Worm (Caenorhabditis elegans) whole organism, young adult: Measurements from ENCODE around the gene trx-3.

Experiments
- B0019.2 ChIP-seq: fragments of 200-800 bp; sonication (Bioruptor generic); conservative IDR thresholded peaks from 2 replicates; pipeline ENCODE4 v1.3.6; 2022; ENCODE audit warnings: missing genetic modification reagents, missing genetic modification characterization, missing compliant biosample characterization
- B0261.1 ChIP-seq: sonication (generic microtip); optimal IDR thresholded peaks from 2 replicates; lab custom pipeline; 2016; ENCODE audit warnings: mild to moderate bottlenecking, missing genetic modification characterization, moderate library complexity, missing compliant biosample characterization
- C06A6.2 ChIP-seq: fragments of 200-800 bp; sonication (Bioruptor generic); conservative IDR thresholded peaks from 2 replicates; pipeline ENCODE4 v1.3.6; 2022; ENCODE audit warnings: missing genetic modification characterization, missing compliant biosample characterization
- C17E4.6 ChIP-seq: fragments of 200-800 bp; sonication (Bioruptor generic); IDR thresholded peaks from 2 replicates; pipeline ENCODE4 v1.3.6; 2022; ENCODE audit warnings: missing genetic modification reagents, missing genetic modification characterization, missing compliant biosample characterization
- F10E7.11 ChIP-seq: sonication (generic microtip); optimal IDR thresholded peaks from 2 replicates; lab custom pipeline; 2017; ENCODE audit warnings: mild to moderate bottlenecking, missing genetic modification characterization, moderate library complexity, missing compliant biosample characterization
- F23B12.7 ChIP-seq: sonication (generic microtip); optimal IDR thresholded peaks from 2 replicates; lab custom pipeline; 2017; ENCODE audit warnings: missing genetic modification characterization, mild to moderate bottlenecking, missing compliant biosample characterization, antibody characterized with exemption, moderate library complexity; ENCODE audit not compliant: insufficient read depth
- F33H1.4 ChIP-seq: fragments of 200-800 bp; sonication (Bioruptor generic); IDR thresholded peaks from 2 replicates; pipeline ENCODE4 v1.3.6; 2022; ENCODE audit warnings: missing genetic modification reagents, missing genetic modification characterization, missing compliant biosample characterization
- F37B4.10 ChIP-seq: fragments of 200-800 bp; sonication (Bioruptor generic); IDR thresholded peaks from 2 replicates; pipeline ENCODE4 v1.3.6; 2022; ENCODE audit warnings: missing genetic modification characterization, missing compliant biosample characterization
- F39B2.1 ChIP-seq: fragments of 200-800 bp; sonication (Bioruptor generic); IDR thresholded peaks from 2 replicates; pipeline ENCODE4 v1.3.6; 2022; ENCODE audit warnings: missing genetic modification reagents, missing genetic modification characterization, missing compliant biosample characterization
- F52B5.7 ChIP-seq: sonication (generic microtip); optimal IDR thresholded peaks from 2 replicates; lab custom pipeline; 2016; ENCODE audit warnings: mild to moderate bottlenecking, missing genetic modification characterization, missing compliant biosample characterization
- K12H6.12 ChIP-seq: fragments of 200-800 bp; sonication (Bioruptor generic); optimal IDR thresholded peaks from 2 replicates; lab custom pipeline; 2018; ENCODE audit warnings: mild to moderate bottlenecking, missing genetic modification characterization, missing compliant biosample characterization
- T26A5.8 ChIP-seq: sonication (generic microtip); optimal IDR thresholded peaks from 2 replicates; lab custom pipeline; 2016; ENCODE audit warnings: missing genetic modification characterization, missing compliant biosample characterization
- Y53F4B.3 ChIP-seq: fragments of 200-800 bp; sonication (Bioruptor generic); IDR thresholded peaks from 2 replicates; pipeline ENCODE4 v1.3.6; 2022; ENCODE audit warnings: missing genetic modification reagents, missing genetic modification characterization, missing compliant biosample characterization
- Y95B8A.8 ChIP-seq: fragments of 200-800 bp; sonication (Bioruptor generic); IDR thresholded peaks from 2 replicates; pipeline ENCODE4 v1.3.6; 2022; ENCODE audit warnings: missing genetic modification reagents, missing genetic modification characterization, missing compliant biosample characterization
- ZK185.1 ChIP-seq: sonication (generic microtip); optimal IDR thresholded peaks from 2 replicates; lab custom pipeline; 2016; ENCODE audit warnings: mild to moderate bottlenecking, missing genetic modification characterization, missing compliant biosample characterization; ENCODE audit not compliant: poor library complexity, severe bottlenecking
- ama-1 ChIP-seq, 3 experiments: fragments of 150-350 bp in 1 of 3; sonication (generic microtip) in 2 of 3; optimal IDR thresholded peaks; 2 replicates each; lab custom pipeline; 2014 to 2018; ENCODE audit warnings: missing biosample characterization in 2 of 3, missing genetic modification characterization in 2 of 3, missing genetic modification reagents in 2 of 3
- atf-7 ChIP-seq: sonication (generic microtip); optimal IDR thresholded peaks from 2 replicates; lab custom pipeline; 2017; ENCODE audit warnings: mild to moderate bottlenecking, missing genetic modification characterization, missing compliant biosample characterization
- attf-3 ChIP-seq: fragments of 200-800 bp; sonication (Bioruptor generic); conservative IDR thresholded peaks from 2 replicates; pipeline ENCODE4 v1.3.6; 2022; ENCODE audit warnings: missing genetic modification reagents, missing genetic modification characterization, missing compliant biosample characterization
- ceh-100 ChIP-seq: fragments of 200-800 bp; sonication (Bioruptor generic); IDR thresholded peaks from 2 replicates; pipeline ENCODE4 v1.3.6; 2022; ENCODE audit warnings: missing genetic modification reagents, missing genetic modification characterization, missing compliant biosample characterization
- ceh-79 ChIP-seq: sonication (generic microtip); optimal IDR thresholded peaks from 2 replicates; lab custom pipeline; 2017; ENCODE audit warnings: mild to moderate bottlenecking, missing genetic modification characterization, missing compliant biosample characterization
- dpff-1 ChIP-seq: sonication (generic microtip); optimal IDR thresholded peaks from 2 replicates; lab custom pipeline; 2017; ENCODE audit warnings: mild to moderate bottlenecking, missing genetic modification characterization, missing compliant biosample characterization
- egrh-3 ChIP-seq: fragments of 200-800 bp; sonication (Bioruptor generic); IDR thresholded peaks from 2 replicates; pipeline ENCODE4 v1.3.6; 2022; ENCODE audit warnings: missing genetic modification reagents, missing genetic modification characterization, missing compliant biosample characterization
- ets-4 ChIP-seq: fragments of 200-800 bp; sonication (Bioruptor generic); optimal IDR thresholded peaks from 2 replicates; lab custom pipeline; 2018; ENCODE audit warnings: mild to moderate bottlenecking, missing genetic modification characterization, missing compliant biosample characterization
- him-1 ChIP-seq: sonication (generic microtip); optimal IDR thresholded peaks from 2 replicates; lab custom pipeline; 2016; ENCODE audit warnings: missing genotype, missing genetic modification reagents, missing genetic modification characterization, missing compliant biosample characterization
- hlh-26 ChIP-seq: fragments of 200-800 bp; sonication (Bioruptor generic); conservative IDR thresholded peaks from 2 replicates; pipeline ENCODE4 v1.3.6; 2022; ENCODE audit warnings: missing genetic modification reagents, missing genetic modification characterization, missing compliant biosample characterization
- hmg-20 ChIP-seq: fragments of 200-800 bp; sonication (Bioruptor generic); IDR thresholded peaks from 2 replicates; pipeline ENCODE4 v1.3.6; 2022; ENCODE audit warnings: missing genetic modification reagents, missing genetic modification characterization, missing compliant biosample characterization
- lin-35 ChIP-seq, 3 experiments: fragments of 150-350 bp in 2 of 3; sonication (generic microtip) in 1 of 3; optimal IDR thresholded peaks; 2 replicates each; lab custom pipeline; 2014 to 2018; ENCODE audit warnings: missing biosample characterization in 3 of 3, missing genetic modification characterization in 3 of 3, missing genetic modification reagents in 3 of 3
- lsl-1 ChIP-seq: fragments of 200-800 bp; sonication (Bioruptor generic); optimal IDR thresholded peaks from 2 replicates; lab custom pipeline; 2018; ENCODE audit warnings: mild to moderate bottlenecking, missing genetic modification characterization, moderate library complexity, missing compliant biosample characterization
- mxl-1 ChIP-seq: sonication (generic microtip); optimal IDR thresholded peaks from 2 replicates; lab custom pipeline; 2016; ENCODE audit warnings: missing genetic modification characterization, missing compliant biosample characterization
- nhr-120 ChIP-seq: fragments of 200-800 bp; sonication (Bioruptor generic); IDR thresholded peaks from 2 replicates; pipeline ENCODE4 v1.3.6; 2022; ENCODE audit warnings: missing genetic modification characterization, missing compliant biosample characterization
- nhr-179 ChIP-seq: sonication (generic microtip); optimal IDR thresholded peaks from 2 replicates; lab custom pipeline; 2016; ENCODE audit warnings: mild to moderate bottlenecking, missing genetic modification characterization, missing compliant biosample characterization
- nhr-80 ChIP-seq: sonication (generic microtip); optimal IDR thresholded peaks from 2 replicates; lab custom pipeline; 2016; ENCODE audit warnings: missing genetic modification characterization, missing compliant biosample characterization
- nhr-90 ChIP-seq: sonication (generic microtip); optimal IDR thresholded peaks from 2 replicates; lab custom pipeline; 2016; ENCODE audit warnings: missing genotype, mild to moderate bottlenecking, missing genetic modification characterization, missing compliant biosample characterization
- pbrm-1 ChIP-seq: fragments of 200-800 bp; sonication (Bioruptor generic); IDR thresholded peaks from 2 replicates; pipeline ENCODE4 v1.3.6; 2022; ENCODE audit warnings: missing genetic modification reagents, missing genetic modification characterization, missing compliant biosample characterization
- rec-8 ChIP-seq, 2 experiments: sonication (generic microtip); optimal IDR thresholded peaks; 2 replicates each; lab custom pipeline; 2016; ENCODE audit warnings: mild to moderate bottlenecking in 2 of 2, missing genetic modification characterization in 2 of 2, missing genetic modification reagents in 2 of 2, missing genotype in 2 of 2, missing biosample characterization in 1 of 2, missing compliant biosample characterization in 1 of 2, moderate library complexity in 1 of 2
- rpc-1 ChIP-seq, 2 experiments: fragments of 150-350 bp in 1 of 2; sonication (generic microtip) in 1 of 2; optimal IDR thresholded peaks; 2 replicates each; lab custom pipeline; 2014 to 2018; ENCODE audit warnings: missing biosample characterization in 1 of 2, missing genetic modification characterization in 1 of 2, missing genetic modification reagents in 1 of 2, missing genotype in 1 of 2
- sea-2 ChIP-seq: fragments of 200-800 bp; sonication (Bioruptor generic); IDR thresholded peaks from 2 replicates; pipeline ENCODE4 v1.3.6; 2022; ENCODE audit warnings: missing genetic modification characterization, missing compliant biosample characterization
- snpc-3.4 ChIP-seq: sonication (generic microtip); optimal IDR thresholded peaks from 2 replicates; lab custom pipeline; 2017; ENCODE audit warnings: missing genetic modification characterization, mild to moderate bottlenecking, missing compliant biosample characterization, antibody characterized with exemption, moderate library complexity, missing genotype, missing genetic modification reagents
- somi-1 ChIP-seq: fragments of 200-800 bp; sonication (Bioruptor generic); optimal IDR thresholded peaks from 2 replicates; lab custom pipeline; 2018; ENCODE audit warnings: mild to moderate bottlenecking, missing genetic modification characterization, missing compliant biosample characterization
- tbx-9 ChIP-seq: sonication (generic microtip); optimal IDR thresholded peaks from 2 replicates; lab custom pipeline; 2016; ENCODE audit warnings: borderline replicate concordance, missing genetic modification characterization, inconsistent platforms, missing compliant biosample characterization
- tlf-1 ChIP-seq: fragments of 200-800 bp; sonication (Bioruptor generic); optimal IDR thresholded peaks from 2 replicates; lab custom pipeline; 2018; ENCODE audit warnings: mild to moderate bottlenecking, missing genetic modification characterization, missing compliant biosample characterization
- unc-62 ChIP-seq: fragments of 150-350 bp; optimal IDR thresholded peaks from 2 replicates; lab custom pipeline; 2014; ENCODE audit warnings: missing biosample characterization, missing genetic modification reagents, missing genetic modification characterization
- ztf-18 ChIP-seq: sonication (generic microtip); optimal IDR thresholded peaks from 2 replicates; lab custom pipeline; 2016; ENCODE audit warnings: missing genotype, mild to moderate bottlenecking, missing genetic modification characterization, missing compliant biosample characterization
- ztf-25 ChIP-seq: fragments of 200-800 bp; sonication (Bioruptor generic); IDR thresholded peaks from 2 replicates; pipeline ENCODE4 v1.3.6; 2022; ENCODE audit warnings: missing genetic modification reagents, missing genetic modification characterization, missing compliant biosample characterization
- ztf-3 ChIP-seq: fragments of 200-800 bp; sonication (Bioruptor generic); optimal IDR thresholded peaks from 2 replicates; lab custom pipeline; 2018; ENCODE audit warnings: mild to moderate bottlenecking, missing genetic modification characterization, missing compliant biosample characterization

trx-3 gene

DNA sequence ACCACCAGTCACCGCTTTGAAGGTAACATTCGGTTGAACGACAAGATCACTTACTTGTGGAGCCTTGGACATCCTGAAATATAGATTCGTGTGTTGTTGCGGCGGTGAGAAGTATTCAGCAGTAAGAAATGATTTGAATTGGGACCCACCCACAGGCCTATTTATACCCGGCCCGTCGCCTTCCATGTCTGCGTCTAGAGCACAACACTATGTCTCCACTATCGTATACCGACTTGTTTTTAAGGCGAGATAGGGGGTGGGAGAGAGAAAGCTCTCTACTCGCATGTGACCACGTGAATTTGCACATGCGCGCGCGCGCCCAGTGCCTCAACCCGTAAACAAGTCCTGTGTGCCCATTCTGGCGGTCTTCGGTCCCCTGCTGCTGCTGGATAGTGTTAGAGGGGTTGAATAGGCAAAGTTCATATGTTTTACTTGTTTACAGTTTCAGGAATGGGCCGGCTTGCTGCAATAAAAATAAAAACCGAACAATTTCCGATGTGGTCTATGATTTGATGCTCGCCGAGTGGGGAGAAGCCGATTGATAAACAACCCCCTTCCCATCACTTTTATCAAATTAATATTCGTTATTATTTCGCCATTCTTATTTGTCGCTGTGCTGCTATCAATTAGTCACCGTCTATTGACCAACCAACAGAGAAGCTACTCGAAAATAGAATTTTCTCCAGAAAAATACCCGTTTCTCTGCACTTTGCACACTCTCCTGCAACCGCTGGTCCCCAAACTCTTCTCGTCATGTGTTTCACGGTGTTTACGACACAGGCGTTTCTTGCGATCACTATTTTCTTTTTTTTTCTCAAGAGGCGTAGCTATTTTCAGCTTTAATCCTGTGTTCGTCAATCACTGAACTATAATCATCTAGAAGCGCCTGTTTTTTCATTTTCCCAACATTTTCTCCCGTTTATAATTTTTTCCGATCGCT lies 16.8 kb upstream of the trx-3 start (continued):
- TF ChIP-seq atf-7: peak; percentile 18
- no peak for TF ChIP-seq F23B12.7
- TF ChIP-seq sea-2 (GFP tag; lab: Robert Waterston, UW): peak; percentile 68; the same call in 1 of the 2 replicates
- TF ChIP-seq F10E7.11 (tag; lab: Kevin White, UChicago): no peak
- TF ChIP-seq ztf-18 (tag; lab: Kevin White, UChicago): peak; percentile 43
- no peak for TF ChIP-seq F33H1.4 (GFP tag; lab: Robert Waterston, UW)
- no peak for TF ChIP-seq tbx-9 (tag; lab: Kevin White, UChicago)
- TF ChIP-seq tlf-1 (GFP tag; lab: Kevin White, UChicago): peak; percentile 9
- TF ChIP-seq dpff-1: no peak
- TF ChIP-seq C17E4.6: no peak
- TF ChIP-seq egrh-3 (GFP tag; lab: Robert Waterston, UW): peak; percentile 28; the same call in 1 of the 2 replicates
- TF ChIP-seq B0019.2 (GFP tag; lab: Robert Waterston, UW): no peak
- 0 out of 2 replicates have a peak, but pooled peaks have one; percentile 39 for TF ChIP-seq hlh-26
- peak; percentile 82 for TF ChIP-seq somi-1 (GFP tag; lab: Kevin White, UChicago)
- no peak for TF ChIP-seq ets-4
- peak; percentile 94 for TF ChIP-seq K12H6.12 (tag; lab: Kevin White, UChicago)
- TF ChIP-seq F39B2.1 (GFP tag; lab: Robert Waterston, UW): no peak
- peak; percentile 11 for TF ChIP-seq ztf-3
- peak; percentile 46 for TF ChIP-seq nhr-90 (tag; lab: Kevin White, UChicago)
- TF ChIP-seq hmg-20: no peak
- TF ChIP-seq him-1: no peak
- TF ChIP-seq lin-35 (GFP tag; optimal IDR thresholded peaks at IDR 0.05; lab: Kevin White, UChicago): peak in 1 of 3 experiments; percentile 19
- TF ChIP-seq lsl-1: peak; percentile 22
- TF ChIP-seq unc-62 (GFP tag; lab: Kevin White, UChicago): no peak
- peak; percentile 42 for TF ChIP-seq nhr-80 (tag; lab: Kevin White, UChicago)
- no peak for TF ChIP-seq snpc-3.4
- no peak for TF ChIP-seq nhr-120 (GFP tag; lab: Robert Waterston, UW)
- peak; percentile 42; the same call in 1 of the 2 replicates for TF ChIP-seq C06A6.2 (GFP tag; lab: Robert Waterston, UW)
- no peak for TF ChIP-seq Y95B8A.8 (GFP tag; lab: Robert Waterston, UW)
- TF ChIP-seq ceh-100: 0 out of 2 replicates have a peak, but pooled peaks have one; percentile 13
- TF ChIP-seq B0261.1: no peak
- TF ChIP-seq ZK185.1 (tag; lab: Kevin White, UChicago): no peak
- no peak for TF ChIP-seq nhr-179
- 0 out of 2 replicates have a peak, but pooled peaks have one; percentile 39 for TF ChIP-seq ztf-25 (GFP tag; lab: Robert Waterston, UW)
- TF ChIP-seq T26A5.8 (tag; lab: Kevin White, UChicago): no peak
- TF ChIP-seq attf-3: 0 out of 2 replicates have a peak, but pooled peaks have one; percentile 10
- peak; percentile 50; the same call in 1 of the 2 replicates for TF ChIP-seq pbrm-1
- peak; percentile 43 for TF ChIP-seq ceh-79 (tag; lab: Kevin White, UChicago)
- no peak for TF ChIP-seq mxl-1
- peak; percentile 86 for TF ChIP-seq ama-1 (optimal IDR thresholded peaks at IDR 0.05; lab: Kevin White, UChicago)
- TF ChIP-seq ama-1 (GFP tag; optimal IDR thresholded peaks at IDR 0.05; lab: Kevin White, UChicago): no peak
- no peak for TF ChIP-seq rpc-1 (optimal IDR thresholded peaks at IDR 0.05; lab: Kevin White, UChicago)
- TF ChIP-seq rpc-1 (tag; optimal IDR thresholded peaks at IDR 0.05; lab: Kevin White, UChicago): no peak
- TF ChIP-seq F52B5.7: peak; percentile 79
- no peak for TF ChIP-seq F37B4.10 (GFP tag; lab: Robert Waterston, UW)
- no peak for TF ChIP-seq rec-8 (tag; optimal IDR thresholded peaks at IDR 0.05; lab: Kevin White, UChicago)
- TF ChIP-seq Y53F4B.3: no peak
